Fruit fly (Drosophila melanogaster) whole organism, embryonic: ENCODE data around the gene alpha-Est7.

Experiments used
- Asciz ChIP-seq: fragments of 200-800 bp; sonication (Bioruptor generic); optimal IDR thresholded peaks from 2 replicates; lab custom pipeline; 2017; ENCODE audit warnings: missing biosample characterization, mild to moderate bottlenecking, missing genetic modification characterization, missing genetic modification reagents
- Bdp1 ChIP-seq: fragments of 200-800 bp; sonication (Bioruptor generic); optimal IDR thresholded peaks from 3 replicates; lab custom pipeline; 2016; ENCODE audit warnings: missing biosample characterization, missing genetic modification characterization
- CG10147 ChIP-seq: fragments of 200-800 bp; sonication (Bioruptor generic); optimal IDR thresholded peaks from 2 replicates; lab custom pipeline; 2019; ENCODE audit warnings: missing biosample characterization, mild to moderate bottlenecking, missing genetic modification characterization, moderate library complexity
- CG10654 ChIP-seq: fragments of 200-800 bp; sonication (Bioruptor generic); optimal IDR thresholded peaks from 2 replicates; lab custom pipeline; 2016; ENCODE audit warnings: missing biosample characterization, missing genetic modification characterization
- CG11456 ChIP-seq: fragments of 200-800 bp; sonication (Bioruptor generic); IDR thresholded peaks from 3 replicates; pipeline ENCODE4 v1.3.6; 2022; ENCODE audit warnings: missing biosample characterization, missing genetic modification characterization
- CG12219 ChIP-seq: fragments of 200-800 bp; sonication (Bioruptor generic); optimal IDR thresholded peaks from 3 replicates; lab custom pipeline; 2018; ENCODE audit warnings: missing biosample characterization, mild to moderate bottlenecking, missing genetic modification characterization
- CG13424 ChIP-seq: fragments of 200-800 bp; sonication (Bioruptor generic); optimal IDR thresholded peaks from 2 replicates; lab custom pipeline; 2019; ENCODE audit warnings: missing biosample characterization, mild to moderate bottlenecking, missing genetic modification characterization, moderate library complexity
- CG1529 ChIP-seq: fragments of 200-800 bp; sonication (Bioruptor generic); optimal IDR thresholded peaks from 3 replicates; lab custom pipeline; 2018; ENCODE audit warnings: missing biosample characterization, missing genetic modification characterization
- CG1647 ChIP-seq: fragments of 200-800 bp; sonication (Bioruptor generic); optimal IDR thresholded peaks from 3 replicates; lab custom pipeline; 2016; ENCODE audit warnings: missing biosample characterization, missing genetic modification characterization
- CG17328 ChIP-seq: fragments of 200-800 bp; sonication (Bioruptor generic); IDR thresholded peaks from 2 replicates; pipeline ENCODE4 v1.3.6; 2022; ENCODE audit warnings: missing biosample characterization, missing genetic modification characterization
- CG2678 ChIP-seq: fragments of 200-800 bp; sonication (Bioruptor generic); optimal IDR thresholded peaks from 3 replicates; lab custom pipeline; 2019; ENCODE audit warnings: missing biosample characterization, mild to moderate bottlenecking, missing genetic modification characterization, moderate library complexity
- CG3065 ChIP-seq: fragments of 200-800 bp; sonication (Bioruptor generic); optimal IDR thresholded peaks from 2 replicates; lab custom pipeline; 2016; ENCODE audit warnings: missing biosample characterization, missing genetic modification characterization
- CG32767 ChIP-seq: fragments of 200-800 bp; sonication (Bioruptor generic); IDR thresholded peaks from 2 replicates; pipeline ENCODE4 v1.3.6; 2022; ENCODE audit warnings: missing biosample characterization, missing genetic modification characterization
- CG3281 ChIP-seq: fragments of 200-800 bp; sonication (Bioruptor generic); optimal IDR thresholded peaks from 3 replicates; lab custom pipeline; 2017; ENCODE audit warnings: missing biosample characterization, mild to moderate bottlenecking, missing genetic modification characterization
- CG3407 ChIP-seq: fragments of 200-800 bp; sonication (Bioruptor generic); optimal IDR thresholded peaks from 2 replicates; lab custom pipeline; 2018; ENCODE audit warnings: missing biosample characterization, mild to moderate bottlenecking, missing genetic modification characterization
- CG34422 ChIP-seq: fragments of 200-800 bp; sonication (Bioruptor generic); IDR thresholded peaks from 3 replicates; pipeline ENCODE4 v1.3.6; 2022; ENCODE audit warnings: missing biosample characterization, missing genetic modification characterization
- CG4404 ChIP-seq: fragments of 200-800 bp; sonication (Bioruptor generic); IDR thresholded peaks from 2 replicates; pipeline ENCODE4 v1.3.6; 2022; ENCODE audit warnings: missing biosample characterization, missing genetic modification characterization
- CG4820 ChIP-seq: fragments of 200-800 bp; sonication (Bioruptor generic); optimal IDR thresholded peaks from 3 replicates; lab custom pipeline; 2016; ENCODE audit warnings: missing biosample characterization, missing genetic modification characterization
- CG5180 ChIP-seq: fragments of 200-800 bp; sonication (Bioruptor generic); optimal IDR thresholded peaks from 3 replicates; lab custom pipeline; 2017; ENCODE audit warnings: missing biosample characterization, missing genetic modification characterization, mild to moderate bottlenecking, moderate library complexity, missing genetic modification reagents
- CG8089 ChIP-seq: fragments of 200-800 bp; sonication (Bioruptor generic); optimal IDR thresholded peaks from 3 replicates; lab custom pipeline; 2016; ENCODE audit warnings: missing biosample characterization, missing genetic modification characterization
- CoRest ChIP-seq: fragments of 200-800 bp; sonication (Bioruptor generic); optimal IDR thresholded peaks from 3 replicates; lab custom pipeline; 2018; ENCODE audit warnings: missing biosample characterization, mild to moderate bottlenecking, missing genetic modification characterization, moderate library complexity
- D ChIP-seq, 2 experiments: fragments of 200-800 bp in 1 of 2; fragments of >200 bp in 1 of 2; sonication (Bioruptor generic) in 1 of 2; optimal IDR thresholded peaks; 2 replicates in 1 of 2; 3 replicates in 1 of 2; lab custom pipeline; 2017; ENCODE audit warnings: mild to moderate bottlenecking in 1 of 2, missing biosample characterization in 1 of 2, missing genetic modification characterization in 1 of 2, missing genetic modification reagents in 1 of 2
- Dfd ChIP-seq, 2 experiments: fragments of >200 bp; optimal IDR thresholded peaks; 2 replicates each; lab custom pipeline; 2017; ENCODE audit warnings: missing biosample characterization in 2 of 2, missing genetic modification characterization in 2 of 2
- Eip74EF ChIP-seq, 2 experiments: fragments of 200-800 bp in 1 of 2; fragments of >200 bp in 1 of 2; sonication (Bioruptor generic) in 1 of 2; optimal IDR thresholded peaks; 2 replicates each; lab custom pipeline; 2017 to 2019; ENCODE audit warnings: missing biosample characterization in 2 of 2, missing genetic modification characterization in 2 of 2, mild to moderate bottlenecking in 1 of 2, moderate library complexity in 1 of 2
- Hr3 ChIP-seq: fragments of 200-800 bp; sonication (Bioruptor generic); optimal IDR thresholded peaks from 3 replicates; lab custom pipeline; 2016; ENCODE audit warnings: missing biosample characterization, missing genetic modification characterization
- Hsf ChIP-seq: fragments of 200-800 bp; sonication (Bioruptor generic); optimal IDR thresholded peaks from 3 replicates; lab custom pipeline; 2016; ENCODE audit warnings: missing biosample characterization, missing genetic modification characterization
- PHDP ChIP-seq: fragments of 200-800 bp; sonication (Bioruptor generic); optimal IDR thresholded peaks from 3 replicates; lab custom pipeline; 2018; ENCODE audit warnings: missing biosample characterization, mild to moderate bottlenecking, missing genetic modification characterization, moderate library complexity
- Scr ChIP-seq: fragments of 200-800 bp; sonication (Bioruptor generic); IDR thresholded peaks from 2 replicates; pipeline ENCODE4 v1.3.6; 2022; ENCODE audit warnings: missing biosample characterization, missing genetic modification characterization; ENCODE audit not compliant: partially characterized antibody
- Sox102F ChIP-seq: fragments of 200-800 bp; sonication (Bioruptor generic); optimal IDR thresholded peaks from 2 replicates; lab custom pipeline; 2018; ENCODE audit warnings: missing biosample characterization, mild to moderate bottlenecking, missing genetic modification characterization, moderate library complexity
- Spps ChIP-seq: fragments of 200-800 bp; sonication (Bioruptor generic); optimal IDR thresholded peaks from 2 replicates; lab custom pipeline; 2018; ENCODE audit warnings: missing biosample characterization, mild to moderate bottlenecking, missing genetic modification characterization
- Xbp1 ChIP-seq: fragments of 200-800 bp; sonication (Bioruptor generic); optimal IDR thresholded peaks from 3 replicates; lab custom pipeline; 2016; ENCODE audit warnings: missing biosample characterization, mild to moderate bottlenecking, missing genetic modification characterization
- crc ChIP-seq: fragments of 200-800 bp; sonication (Bioruptor generic); optimal IDR thresholded peaks from 2 replicates; lab custom pipeline; 2016; ENCODE audit warnings: missing biosample characterization, missing genetic modification characterization
- dysf ChIP-seq: fragments of 200-800 bp; sonication (Bioruptor generic); IDR thresholded peaks from 3 replicates; pipeline ENCODE4 v1.3.6; 2022; ENCODE audit warnings: missing biosample characterization, missing genetic modification characterization
- hkb ChIP-seq, 2 experiments: fragments of 200-800 bp in 1 of 2; fragments of >200 bp in 1 of 2; sonication (Bioruptor generic) in 1 of 2; IDR thresholded peaks in 1 of 2; optimal IDR thresholded peaks in 1 of 2; 2 replicates each; pipeline versions ENCODE4 v1.3.6 to Lab custom; 2017 to 2022; ENCODE audit warnings: missing biosample characterization in 1 of 2, missing genetic modification characterization in 1 of 2
- ind ChIP-seq: fragments of 200-800 bp; sonication (Bioruptor generic); optimal IDR thresholded peaks from 3 replicates; lab custom pipeline; 2016; ENCODE audit warnings: missing biosample characterization, missing genetic modification characterization
- jing ChIP-seq: fragments of 200-800 bp; sonication (Bioruptor generic); optimal IDR thresholded peaks from 2 replicates; lab custom pipeline; 2018; ENCODE audit warnings: missing biosample characterization, mild to moderate bottlenecking, missing genetic modification characterization
- maf-S ChIP-seq: fragments of 200-800 bp; sonication (Bioruptor generic); optimal IDR thresholded peaks from 2 replicates; lab custom pipeline; 2016; ENCODE audit warnings: missing biosample characterization, missing genetic modification characterization
- nerfin-1 ChIP-seq: fragments of 200-800 bp; sonication (Bioruptor generic); optimal IDR thresholded peaks from 3 replicates; lab custom pipeline; 2019; ENCODE audit warnings: missing biosample characterization, mild to moderate bottlenecking, missing genetic modification characterization, moderate library complexity
- nmo ChIP-seq: fragments of 200-800 bp; sonication (Bioruptor generic); optimal IDR thresholded peaks from 2 replicates; lab custom pipeline; 2018; ENCODE audit warnings: missing biosample characterization, mild to moderate bottlenecking, missing genetic modification characterization, moderate library complexity
- prd ChIP-seq, 3 experiments: fragments of >200 bp in 2 of 3; fragments of 200-800 bp in 1 of 3; sonication (Bioruptor generic) in 1 of 3; optimal IDR thresholded peaks in 2 of 3; IDR thresholded peaks in 1 of 3; 2 replicates in 2 of 3; 3 replicates in 1 of 3; pipeline versions ENCODE4 v1.3.6 to Lab custom; 2017 to 2022; ENCODE audit warnings: missing biosample characterization in 1 of 3, missing genetic modification characterization in 1 of 3
- ro ChIP-seq: fragments of 200-800 bp; sonication (Bioruptor generic); IDR thresholded peaks from 2 replicates; pipeline ENCODE4 v1.3.6; 2022; ENCODE audit warnings: missing biosample characterization, missing genetic modification characterization
- salm ChIP-seq: fragments of 200-800 bp; sonication (Bioruptor generic); optimal IDR thresholded peaks from 2 replicates; lab custom pipeline; 2018; ENCODE audit warnings: missing biosample characterization, mild to moderate bottlenecking, missing genetic modification characterization
- sc ChIP-seq, 3 experiments: fragments of >200 bp in 2 of 3; fragments of 200-800 bp in 1 of 3; sonication (Bioruptor generic) in 1 of 3; optimal IDR thresholded peaks; 2 replicates in 2 of 3; 3 replicates in 1 of 3; lab custom pipeline; 2017; ENCODE audit warnings: mild to moderate bottlenecking in 1 of 3, missing biosample characterization in 1 of 3, missing genetic modification characterization in 1 of 3, missing genetic modification reagents in 1 of 3
- sens ChIP-seq: fragments of 200-800 bp; sonication (Bioruptor generic); peaks from one replicate; lab custom pipeline; 2016; ENCODE audit warnings: missing biosample characterization, missing genetic modification characterization
- stc ChIP-seq: fragments of 200-800 bp; sonication (Bioruptor generic); IDR thresholded peaks from 2 replicates; pipeline ENCODE4 v1.3.6; 2022; ENCODE audit warnings: missing biosample characterization, missing genetic modification characterization
- tio ChIP-seq: fragments of 200-800 bp; sonication (Bioruptor generic); optimal IDR thresholded peaks from 2 replicates; lab custom pipeline; 2017; ENCODE audit warnings: missing biosample characterization, missing genetic modification characterization, inconsistent platforms
- toy ChIP-seq: fragments of 200-800 bp; sonication (Bioruptor generic); IDR thresholded peaks from 2 replicates; pipeline ENCODE4 v1.3.6; 2022; ENCODE audit warnings: missing biosample characterization, missing genetic modification characterization
- ttk ChIP-seq: fragments of 200-800 bp; sonication (Bioruptor generic); IDR thresholded peaks from 2 replicates; pipeline ENCODE4 v2.1.2; 2022; ENCODE audit warnings: missing biosample characterization, missing genetic modification characterization

Gene alpha-Est7

DNA sequence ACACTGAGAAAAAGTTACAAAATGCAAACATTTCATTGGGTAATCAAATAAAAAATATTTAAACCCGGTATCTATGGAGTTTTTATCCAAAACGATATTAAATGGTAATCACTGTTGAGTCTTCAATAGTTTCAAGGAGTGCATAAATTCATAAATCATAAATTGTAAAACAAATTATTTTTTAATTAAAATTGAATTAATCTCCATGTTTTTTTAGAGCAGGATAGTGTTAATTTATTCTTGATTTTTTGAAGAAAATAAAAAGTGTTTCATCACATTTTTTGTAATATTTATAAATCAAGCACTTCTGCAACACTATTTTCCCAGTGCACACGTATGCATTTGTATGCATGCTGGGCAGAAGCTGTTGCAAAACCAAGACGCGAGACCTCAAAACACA lies 32.7 kb downstream of the alpha-Est7 start (continued):
- TF ChIP-seq PHDP (peak; percentile 56), D (optimal IDR thresholded peaks at IDR 0.05; lab: Kevin White, UChicago) (no peak), D (GFP tag; optimal IDR thresholded peaks at IDR 0.05; lab: Kevin White, UChicago) (peak; percentile 31), CG17328 (peak; percentile 19; the same call in 1 of the 2 replicates), CG3281 (GFP tag; lab: Kevin White, UChicago) (peak; percentile 21), toy (GFP tag; lab: Robert Waterston, UW) (no peak), CG10654 (peak; percentile 43), Asciz (GFP tag; lab: Kevin White, UChicago) (peak; percentile 75), salm (tag; lab: Kevin White, UChicago) (peak; percentile 27), CG1529 (GFP tag; lab: Kevin White, UChicago) (peak; percentile 11), ind (GFP tag; lab: Kevin White, UChicago) (peak; percentile 50), dysf (GFP tag; lab: Robert Waterston, UW) (0 out of 3 replicates have a peak, but pooled peaks have one; percentile 52), CG13424 (tag; lab: Kevin White, UChicago) (peak; percentile 81), ro (GFP tag; lab: Robert Waterston, UW) (no peak), CG3065 (GFP tag; lab: Kevin White, UChicago) (no peak), CG5180 (GFP tag; lab: Kevin White, UChicago) (peak; percentile 47), CG8089 (GFP tag; lab: Kevin White, UChicago) (no peak), CG32767 (GFP tag; lab: Robert Waterston, UW) (no peak), tio (peak; percentile 54), Dfd (GFP tag; optimal IDR thresholded peaks at IDR 0.05; lab: Kevin White, UChicago) (no peak), CG12219 (no peak), CG2678 (tag; lab: Kevin White, UChicago) (peak; percentile 81), CG1647 (no peak), Spps (no peak), prd (optimal IDR thresholded peaks at IDR 0.05; lab: Kevin White, UChicago) (no peak), prd (GFP tag; IDR thresholded peaks at IDR 0.05; lab: Robert Waterston, UW) (peak; percentile 57; the same call in 1 of the 3 replicates), ttk (GFP tag; lab: Robert Waterston, UW) (peak; percentile 74), Bdp1 (GFP tag; lab: Kevin White, UChicago) (no peak), hkb (optimal IDR thresholded peaks at IDR 0.05; lab: Kevin White, UChicago) (no peak), hkb (GFP tag; IDR thresholded peaks at IDR 0.05; lab: Robert Waterston, UW) (peak; percentile 67), CG4404 (GFP tag; lab: Robert Waterston, UW) (no peak), jing (GFP tag; lab: Kevin White, UChicago) (peak; percentile 34), CG34422 (GFP tag; lab: Robert Waterston, UW) (0 out of 3 replicates have a peak, but pooled peaks have one; percentile 46), Sox102F (GFP tag; lab: Kevin White, UChicago) (peak; percentile 90), sens (GFP tag; lab: Kevin White, UChicago) (peak; percentile 69), Hr3 (GFP tag; lab: Kevin White, UChicago) (peak; percentile 44), CG3407 (GFP tag; lab: Kevin White, UChicago) (peak; percentile 21), nerfin-1 (no peak), Xbp1 (GFP tag; lab: Kevin White, UChicago) (peak; percentile 62), nmo (GFP tag; lab: Kevin White, UChicago) (peak; percentile 83), CoRest (peak; percentile 78), maf-S (GFP tag; lab: Kevin White, UChicago) (no peak), Eip74EF (GFP tag; optimal IDR thresholded peaks at IDR 0.05; lab: Kevin White, UChicago) (peak in 1 of 2 experiments; percentile 52), Scr (GFP tag; lab: Robert Waterston, UW) (no peak), CG10147 (GFP tag; lab: Kevin White, UChicago) (peak; percentile 9), stc (peak; percentile 38; the same call in 1 of the 2 replicates), Hsf (GFP tag; lab: Kevin White, UChicago) (peak; percentile 30), crc (no peak), sc (optimal IDR thresholded peaks at IDR 0.05; lab: Kevin White, UChicago) (no peak), sc (GFP tag; optimal IDR thresholded peaks at IDR 0.05; lab: Kevin White, UChicago) (peak; percentile 13), CG11456 (GFP tag; lab: Robert Waterston, UW) (no peak), CG4820 (GFP tag; lab: Kevin White, UChicago) (peak; percentile 62)
